Worm (Caenorhabditis elegans) whole organism, L2 larva: ENCODE results near the gene T25B2.1.

Source experiments
- Y55F3AM.14 ChIP-seq: fragments of 200-800 bp; sonication (Bioruptor generic); optimal IDR thresholded peaks from 2 replicates; lab custom pipeline; 2018; ENCODE audit warnings: mild to moderate bottlenecking, missing genetic modification characterization, missing compliant biosample characterization
- ama-1 ChIP-seq: fragments of 150-350 bp; optimal IDR thresholded peaks from 2 replicates; lab custom pipeline; 2018; ENCODE audit warnings: inconsistent platforms
- lin-13 ChIP-seq: fragments of 150-350 bp; optimal IDR thresholded peaks from 2 replicates; lab custom pipeline; 2014; ENCODE audit warnings: missing biosample characterization, missing genetic modification reagents, missing genetic modification characterization
- nhr-12 ChIP-seq: fragments of 150-350 bp; optimal IDR thresholded peaks from 2 replicates; lab custom pipeline; 2014; ENCODE audit warnings: missing biosample characterization, missing genetic modification characterization
- unc-62 ChIP-seq: fragments of 150-350 bp; optimal IDR thresholded peaks from 2 replicates; lab custom pipeline; 2014; ENCODE audit warnings: missing biosample characterization, missing genetic modification reagents, missing genetic modification characterization

DNA sequence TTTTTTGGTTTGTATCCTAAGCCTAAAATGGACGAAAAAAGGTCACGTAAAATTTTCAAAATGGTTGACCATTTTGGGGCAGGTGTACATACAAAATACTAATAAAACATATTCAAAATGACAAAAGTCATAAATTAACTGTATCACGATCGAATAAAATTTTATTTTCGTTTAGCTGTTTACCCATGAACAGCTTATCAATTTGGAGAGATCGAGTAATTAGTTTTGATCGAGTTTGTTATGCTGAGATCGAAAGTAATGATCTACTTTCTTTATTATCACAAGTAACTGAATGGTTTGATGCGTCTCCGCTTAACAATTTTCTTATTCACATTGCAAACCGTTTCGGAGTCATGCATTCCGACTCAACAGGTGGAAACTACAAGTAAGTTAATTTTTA is 14.1 kb downstream of the T25B2.1 start, which contains the start of gene T13C5.10:
- no peak for TF ChIP-seq unc-62 (GFP tag; lab: Kevin White, UChicago)
- no peak for TF ChIP-seq lin-13
- TF ChIP-seq nhr-12 (tag; lab: Kevin White, UChicago): no peak
- no peak for TF ChIP-seq ama-1
- no peak for TF ChIP-seq Y55F3AM.14 (GFP tag; lab: Kevin White, UChicago)
